Worm (Caenorhabditis elegans) whole organism, L4/young adult: Measurements from ENCODE around the gene eif-3.F.
A peak's percentile ranks its signal among the peaks of the same experiment; 100 is the strongest.

Source experiments
- W03F9.2 ChIP-seq: fragments of 150-350 bp; optimal IDR thresholded peaks from 2 replicates; lab custom pipeline; 2014; ENCODE audit warnings: missing biosample characterization, missing genetic modification characterization
- dao-5 ChIP-seq: sonication (generic microtip); optimal IDR thresholded peaks from 2 replicates; lab custom pipeline; 2016; ENCODE audit warnings: missing genotype, missing genetic modification characterization, moderate library complexity, missing compliant biosample characterization
- him-1 ChIP-seq: sonication (generic microtip); optimal IDR thresholded peaks from 2 replicates; lab custom pipeline; 2016; ENCODE audit warnings: missing genotype, missing genetic modification reagents, missing genetic modification characterization, missing compliant biosample characterization

Gene eif-3.F

ce11 chrII:9331343-9331742, at the start of gene eif-3.F:
TSS of gene eif-3.F (plus strand) at chrII:9331643.
- TF ChIP-seq W03F9.2 (tag; lab: Kevin White, UChicago), result no peak

DNA sequence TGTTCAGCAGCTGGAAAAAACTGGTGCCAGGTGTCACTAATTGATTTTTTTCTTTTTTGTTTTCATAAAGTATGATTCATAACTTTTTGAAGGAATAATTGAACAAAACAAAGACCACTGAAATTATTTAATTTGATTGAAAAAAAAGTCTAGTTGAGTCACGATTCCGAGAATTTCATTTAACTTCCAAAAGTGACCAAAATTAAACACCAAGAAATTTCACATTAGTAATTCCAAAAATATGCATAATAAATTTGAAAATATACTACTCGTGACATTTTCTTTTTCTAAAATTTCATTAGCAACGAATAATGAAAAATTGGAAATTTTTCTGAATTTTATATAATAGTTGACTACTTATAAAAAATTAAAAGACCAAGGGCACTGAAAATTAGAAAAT, 49.4 kb upstream of the eif-3.F start:
- TF ChIP-seq him-1 (tag; lab: Kevin White, UChicago) (no peak), W03F9.2 (tag; lab: Kevin White, UChicago) (no peak), dao-5 (tag; lab: Kevin White, UChicago) (no peak)

- TF ChIP-seq W03F9.2 (tag; lab: Kevin White, UChicago) (peak; percentile 53), dao-5 (tag; lab: Kevin White, UChicago) (peak; percentile 70), him-1 (tag; lab: Kevin White, UChicago) (peak; percentile 72)
Measured at ce11 chrII:9282787-9283186, 48.7 kb upstream of the eif-3.F start.

DNA sequence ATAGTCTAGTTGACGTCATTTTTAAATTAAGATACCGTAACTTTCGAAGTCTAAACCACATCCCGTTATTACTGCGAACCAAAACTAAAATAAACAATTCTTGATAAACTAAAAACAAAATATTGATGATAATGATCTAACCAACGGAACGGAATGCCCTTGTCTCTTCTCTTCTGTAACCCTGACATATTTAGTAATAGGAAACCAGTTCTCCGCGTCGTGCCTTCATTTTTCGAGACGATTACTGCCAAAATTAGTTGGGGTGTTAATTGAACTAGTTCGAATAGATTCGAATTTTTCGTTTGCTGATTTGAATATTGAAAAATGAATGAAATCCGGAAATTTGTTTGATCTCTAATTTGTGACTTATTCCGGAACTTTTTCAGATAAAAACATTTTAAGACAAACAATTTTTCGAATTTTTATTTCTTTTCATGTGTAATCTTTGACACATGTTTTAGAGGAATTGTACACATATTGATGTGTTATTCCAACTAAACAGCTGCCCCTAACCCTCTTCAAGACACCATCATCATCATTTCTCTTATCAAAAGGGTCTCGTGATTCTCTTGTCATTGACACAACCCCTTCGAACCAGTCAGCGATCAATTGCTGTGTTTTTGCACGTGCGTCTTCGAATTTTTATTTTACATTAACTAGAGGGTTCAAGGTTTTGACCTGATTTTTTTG, 47.6 kb upstream of the eif-3.F start:
- TF ChIP-seq W03F9.2 (tag; lab: Kevin White, UChicago) (peak; percentile 30), him-1 (tag; lab: Kevin White, UChicago) (no peak)

ce11 chrII:9284358-9285170, 46.9 kb upstream of the eif-3.F start:
- TF ChIP-seq him-1 (tag; lab: Kevin White, UChicago) (no peak), dao-5 (tag; lab: Kevin White, UChicago) (no peak), W03F9.2 (tag; lab: Kevin White, UChicago) (no peak)

DNA sequence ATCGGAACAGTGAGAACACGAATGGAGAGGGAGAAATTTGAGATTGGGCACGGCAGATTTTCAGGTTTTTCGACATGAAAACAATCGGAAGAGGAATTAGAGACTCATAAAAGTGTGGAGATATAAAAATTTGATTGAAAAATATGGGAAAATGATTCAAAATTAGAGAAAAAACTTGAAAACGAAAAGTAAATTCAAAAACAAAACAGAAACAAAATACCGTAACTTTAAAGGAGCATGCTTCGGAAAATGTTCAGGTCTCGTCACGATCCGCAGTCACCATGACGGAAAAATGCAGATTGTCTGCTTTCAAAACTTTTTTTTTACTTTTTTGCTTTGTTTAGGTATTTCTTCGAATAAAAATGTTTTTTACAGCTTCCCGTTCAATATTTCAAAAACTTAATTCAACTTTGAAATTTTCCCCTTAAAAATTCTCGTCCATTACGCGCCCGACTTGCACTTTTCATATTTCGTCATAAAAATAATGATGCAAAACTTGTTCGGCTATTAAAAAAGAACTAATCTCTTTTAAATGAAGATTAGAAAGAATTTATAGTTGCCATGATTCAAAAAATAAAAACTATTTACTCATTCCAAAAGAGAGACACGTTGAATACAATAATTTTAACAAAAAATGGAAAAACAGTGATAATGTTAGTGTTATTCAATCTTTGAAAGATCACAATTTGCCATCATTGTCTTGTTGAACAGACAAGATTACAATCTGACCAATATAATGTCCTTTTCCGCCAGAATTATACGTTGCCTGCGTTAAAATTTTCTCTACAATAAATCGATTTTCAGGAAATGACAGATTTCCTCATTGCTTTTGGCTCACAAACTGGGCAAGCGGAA, 46.0 kb upstream of the eif-3.F start, which contains the start of gene mtrr-1:
mtrr-1 (plus strand) TSS at position 805 of the 855 bp plus-strand sequence.
- TF ChIP-seq him-1 (tag; lab: Kevin White, UChicago) (no peak), W03F9.2 (tag; lab: Kevin White, UChicago) (peak; percentile 25)

DNA sequence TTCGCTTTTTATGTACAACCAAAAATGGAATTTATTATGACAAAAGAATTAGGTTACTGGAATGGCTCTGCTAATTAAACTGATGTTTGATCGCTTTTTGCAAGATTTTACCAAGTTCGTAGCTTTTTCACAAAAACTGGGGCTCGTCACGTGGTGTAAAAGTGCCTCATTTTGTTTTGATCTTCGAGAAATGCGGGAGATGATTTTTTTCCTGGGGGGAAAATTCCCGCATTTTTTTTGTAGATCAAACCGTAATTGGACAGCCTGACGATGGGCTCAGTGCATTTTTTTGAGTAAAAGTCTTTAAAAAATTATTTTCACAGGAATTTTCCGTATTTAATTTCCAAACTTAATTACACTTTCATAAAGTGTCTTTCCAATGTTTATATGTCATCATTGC, 42.3 kb upstream of the eif-3.F start:
- no peak for TF ChIP-seq W03F9.2 (tag; lab: Kevin White, UChicago)
- no peak for TF ChIP-seq him-1 (tag; lab: Kevin White, UChicago)
- TF ChIP-seq dao-5 (tag; lab: Kevin White, UChicago), result no peak

ce11 chrII:9291632-9292031, 39.8 kb upstream of the eif-3.F start, which contains the start of gene acs-7:
TSS of gene acs-7 (plus strand) at chrII:9292017.
- TF ChIP-seq him-1 (tag; lab: Kevin White, UChicago), result no peak
- TF ChIP-seq W03F9.2 (tag; lab: Kevin White, UChicago), result no peak
- no peak for TF ChIP-seq dao-5 (tag; lab: Kevin White, UChicago)

DNA sequence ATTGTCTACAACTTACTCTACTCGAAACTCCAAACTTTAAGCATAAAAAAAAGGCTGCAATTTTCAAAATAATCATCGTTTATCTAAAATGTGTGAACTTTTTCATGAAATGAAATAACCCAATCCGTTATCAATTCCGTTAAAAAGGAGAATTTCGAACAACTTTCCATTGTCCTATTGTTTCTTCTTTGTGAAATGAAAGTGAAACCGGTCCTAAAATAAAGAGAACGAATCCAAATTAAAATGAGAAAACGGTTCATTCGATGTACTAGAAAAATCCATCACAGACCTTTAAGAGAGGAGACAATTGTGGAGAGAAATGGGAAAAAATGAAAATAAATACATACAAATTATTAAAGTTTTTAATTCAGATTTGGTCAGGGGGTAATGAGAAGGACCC, 35.8 kb upstream of the eif-3.F start, which contains the start of gene C01G6.9:
C01G6.9 (minus strand) TSS at position 141 of the 400 bp plus-strand sequence.
- TF ChIP-seq him-1 (tag; lab: Kevin White, UChicago), result no peak
- no peak for TF ChIP-seq W03F9.2 (tag; lab: Kevin White, UChicago)
- no peak for TF ChIP-seq dao-5 (tag; lab: Kevin White, UChicago)

DNA sequence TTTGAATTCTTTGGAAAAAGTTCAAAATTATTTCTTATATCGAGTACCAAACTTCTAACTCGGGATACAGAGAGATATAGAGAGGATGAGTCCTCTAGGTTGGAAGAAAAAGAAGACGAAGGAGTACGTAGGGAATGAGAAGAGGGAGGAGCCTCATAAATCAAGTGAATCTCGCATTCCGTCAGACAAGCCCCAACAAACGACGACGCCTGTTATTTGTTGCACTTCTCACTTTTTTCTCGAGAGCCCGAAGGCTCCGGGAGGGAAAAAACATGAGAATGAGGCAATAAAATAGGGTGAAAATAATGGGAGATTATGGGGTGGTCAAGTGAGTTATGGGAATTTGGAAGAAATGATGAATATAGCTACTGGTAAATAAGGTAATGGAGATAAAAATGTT, 31.8 kb upstream of the eif-3.F start:
- no peak for TF ChIP-seq W03F9.2 (tag; lab: Kevin White, UChicago)
- TF ChIP-seq dao-5 (tag; lab: Kevin White, UChicago), result no peak
- TF ChIP-seq him-1 (tag; lab: Kevin White, UChicago), result no peak

- TF ChIP-seq W03F9.2 (tag; lab: Kevin White, UChicago), result no peak
- TF ChIP-seq dao-5 (tag; lab: Kevin White, UChicago), result no peak
- no peak for TF ChIP-seq him-1 (tag; lab: Kevin White, UChicago)
Measured at ce11 chrII:9301065-9301464, 30.4 kb upstream of the eif-3.F start.

DNA sequence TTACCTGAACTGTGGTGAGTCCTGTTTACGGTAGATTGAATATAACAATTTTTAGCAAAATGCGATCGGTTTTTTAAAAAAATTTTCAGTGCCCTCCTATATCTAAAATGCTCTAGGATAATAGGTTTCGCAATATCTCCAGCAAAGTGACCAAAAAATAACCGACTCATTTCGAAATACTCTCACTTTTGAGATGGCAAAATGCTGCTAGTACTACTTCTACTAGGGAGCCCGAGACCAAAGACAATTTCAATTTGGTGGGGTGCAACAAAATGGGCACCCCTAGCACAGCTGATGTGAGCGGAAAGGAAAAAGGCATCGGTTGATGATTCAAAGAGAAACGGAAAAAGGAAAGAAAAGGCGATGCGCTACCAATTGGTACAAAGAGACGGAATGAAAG, 27.9 kb upstream of the eif-3.F start:
- TF ChIP-seq dao-5 (tag; lab: Kevin White, UChicago) (no peak), W03F9.2 (tag; lab: Kevin White, UChicago) (no peak), him-1 (tag; lab: Kevin White, UChicago) (no peak)

DNA sequence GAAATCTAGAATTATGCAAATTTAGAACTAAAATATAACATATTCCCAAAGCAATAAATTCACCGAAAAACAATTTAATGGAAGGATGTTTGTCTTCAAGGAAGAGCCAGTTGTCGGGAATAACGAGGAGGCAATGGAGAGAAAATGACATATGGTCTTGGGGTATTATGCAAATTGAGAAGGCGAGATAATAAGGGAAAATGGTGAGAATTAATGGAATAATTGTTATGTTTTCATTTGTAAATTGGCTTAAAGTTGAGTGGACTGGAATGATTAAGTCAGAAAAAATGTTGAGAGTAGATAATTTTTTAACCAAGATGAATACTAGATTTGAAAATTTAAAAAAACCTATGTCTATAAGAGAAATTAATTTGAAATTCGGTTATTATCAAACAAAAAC, 26.6 kb upstream of the eif-3.F start:
- TF ChIP-seq him-1 (tag; lab: Kevin White, UChicago) (no peak), dao-5 (tag; lab: Kevin White, UChicago) (no peak), W03F9.2 (tag; lab: Kevin White, UChicago) (no peak)
